Worm (Caenorhabditis elegans) whole organism, late embryonic: ENCODE data around the gene bgnt-1.3.

Experiments used
- ama-1 ChIP-seq: fragments of 150-350 bp; optimal IDR thresholded peaks from 2 replicates; lab custom pipeline; 2014
- elt-4 ChIP-seq: sonication (generic microtip); optimal IDR thresholded peaks from 2 replicates; lab custom pipeline; 2016; ENCODE audit warnings: missing genetic modification characterization, missing compliant biosample characterization
- fkh-10 ChIP-seq: fragments of 150-350 bp; optimal IDR thresholded peaks from 2 replicates; lab custom pipeline; 2014; ENCODE audit warnings: missing biosample characterization, missing genetic modification reagents, missing genetic modification characterization
- hlh-30 ChIP-seq: sonication (generic microtip); optimal IDR thresholded peaks from 2 replicates; lab custom pipeline; 2017; ENCODE audit warnings: antibody characterized with exemption, missing genetic modification characterization, missing compliant biosample characterization; ENCODE audit not compliant: insufficient read depth
- nhr-11 ChIP-seq: fragments of 150-350 bp; optimal IDR thresholded peaks from 2 replicates; lab custom pipeline; 2014; ENCODE audit warnings: missing biosample characterization, missing genetic modification characterization
- nhr-232 ChIP-seq: sonication (generic microtip); optimal IDR thresholded peaks from 2 replicates; lab custom pipeline; 2016; ENCODE audit warnings: missing genetic modification characterization, missing compliant biosample characterization
- pqm-1 ChIP-seq: sonication (generic microtip); optimal IDR thresholded peaks from 2 replicates; lab custom pipeline; 2016; ENCODE audit warnings: missing genetic modification characterization, missing compliant biosample characterization
- tbx-2 ChIP-seq: sonication (generic microtip); optimal IDR thresholded peaks from 2 replicates; lab custom pipeline; 2016; ENCODE audit warnings: missing genetic modification characterization, missing compliant biosample characterization
- ttx-3 ChIP-seq: sonication (generic microtip); optimal IDR thresholded peaks from 2 replicates; lab custom pipeline; 2016; ENCODE audit warnings: missing genetic modification reagents, missing genetic modification characterization, missing compliant biosample characterization

DNA sequence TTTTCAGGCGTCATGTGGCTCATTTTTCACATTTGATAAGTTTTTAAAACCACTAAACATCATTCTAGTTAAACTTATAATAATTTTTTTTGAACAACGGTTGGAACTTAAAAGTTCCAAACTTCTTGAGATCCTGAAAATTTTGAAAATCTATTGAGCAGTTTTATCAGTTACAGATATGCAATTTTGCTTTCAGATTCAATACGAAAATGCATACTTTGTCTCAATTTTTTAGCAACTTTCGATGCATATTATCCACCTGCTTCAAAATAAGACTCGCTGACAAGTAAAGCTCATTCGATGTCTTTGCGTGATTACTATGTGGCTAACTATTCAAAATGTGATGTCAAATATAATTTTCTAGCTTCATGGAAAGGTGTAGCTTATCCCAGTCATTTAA, 9.7 kb downstream of the bgnt-1.3 start, which contains the start of gene srh-95:
- TF ChIP-seq nhr-232 (tag; lab: Kevin White, UChicago): no peak
- TF ChIP-seq tbx-2: no peak
- no peak for TF ChIP-seq elt-4 (tag; lab: Kevin White, UChicago)
- no peak for TF ChIP-seq pqm-1 (tag; lab: Kevin White, UChicago)
- TF ChIP-seq ttx-3: no peak
- no peak for TF ChIP-seq fkh-10 (GFP tag; lab: Kevin White, UChicago)
- no peak for TF ChIP-seq nhr-11
- no peak for TF ChIP-seq ama-1 (lab: Kevin White, UChicago)
- TF ChIP-seq hlh-30: no peak
